Worm (Caenorhabditis elegans) whole organism, L1 larva: ENCODE data around the gene sucl-2.

Source experiments
- C04F5.9 ChIP-seq: sonication (generic microtip); optimal IDR thresholded peaks from 2 replicates; lab custom pipeline; 2016; ENCODE audit warnings: missing genetic modification characterization, missing compliant biosample characterization
- C16A3.4 ChIP-seq: fragments of 150-350 bp; optimal IDR thresholded peaks from 2 replicates; lab custom pipeline; 2014; ENCODE audit warnings: missing biosample characterization, missing genetic modification characterization
- C34B4.2 ChIP-seq: sonication (generic microtip); optimal IDR thresholded peaks from 2 replicates; lab custom pipeline; 2017; ENCODE audit warnings: mild to moderate bottlenecking, missing genetic modification characterization, missing compliant biosample characterization
- Y116A8C.19 ChIP-seq: sonication (generic microtip); optimal IDR thresholded peaks from 2 replicates; lab custom pipeline; 2016; ENCODE audit warnings: missing compliant biosample characterization, missing genetic modification characterization, borderline replicate concordance
- aly-2 ChIP-seq: fragments of 150-350 bp; optimal IDR thresholded peaks from 2 replicates; lab custom pipeline; 2014; ENCODE audit warnings: missing biosample characterization, missing genetic modification characterization
- dpl-1 ChIP-seq, 3 experiments: fragments of 150-350 bp in 2 of 3; sonication (generic microtip) in 1 of 3; optimal IDR thresholded peaks; 2 replicates each; lab custom pipeline; 2014 to 2017; ENCODE audit warnings: missing biosample characterization in 3 of 3, missing genetic modification characterization in 3 of 3, missing genetic modification reagents in 3 of 3
- dsc-1 ChIP-seq: sonication (generic microtip); optimal IDR thresholded peaks from 2 replicates; lab custom pipeline; 2016; ENCODE audit warnings: mild to moderate bottlenecking, missing genetic modification characterization, missing compliant biosample characterization
- efl-3 ChIP-seq: fragments of 200-800 bp; sonication (Bioruptor generic); optimal IDR thresholded peaks from 2 replicates; lab custom pipeline; 2018; ENCODE audit warnings: mild to moderate bottlenecking, missing genetic modification characterization, missing compliant biosample characterization
- egl-13 ChIP-seq: sonication (generic microtip); optimal IDR thresholded peaks from 2 replicates; lab custom pipeline; 2016; ENCODE audit warnings: missing genotype, missing genetic modification reagents, missing genetic modification characterization, missing compliant biosample characterization
- elt-2 ChIP-seq: sonication (generic microtip); optimal IDR thresholded peaks from 2 replicates; lab custom pipeline; 2016; ENCODE audit warnings: missing genetic modification characterization, mild to moderate bottlenecking, inconsistent platforms, missing compliant biosample characterization, missing genetic modification reagents
- ets-5 ChIP-seq: fragments of 200-800 bp; sonication (Bioruptor generic); IDR thresholded peaks from 2 replicates; pipeline ENCODE4 v1.3.6; 2022; ENCODE audit warnings: missing genetic modification characterization, missing compliant biosample characterization
- fkh-10 ChIP-seq: sonication (generic microtip); optimal IDR thresholded peaks from 2 replicates; lab custom pipeline; 2017; ENCODE audit warnings: missing biosample characterization, missing genetic modification reagents, missing genetic modification characterization
- fkh-4 ChIP-seq: sonication (generic microtip); optimal IDR thresholded peaks from 2 replicates; lab custom pipeline; 2016; ENCODE audit warnings: missing compliant biosample characterization, missing genetic modification characterization, borderline replicate concordance
- fkh-8 ChIP-seq: sonication (generic microtip); optimal IDR thresholded peaks from 2 replicates; lab custom pipeline; 2016; ENCODE audit warnings: mild to moderate bottlenecking, missing genetic modification characterization, missing compliant biosample characterization
- fos-1 ChIP-seq: fragments of 150-350 bp; optimal IDR thresholded peaks from 2 replicates; lab custom pipeline; 2014; ENCODE audit warnings: missing biosample characterization, missing genetic modification characterization
- hlh-17 ChIP-seq: fragments of 200-800 bp; sonication (Bioruptor generic); optimal IDR thresholded peaks from 2 replicates; lab custom pipeline; 2018; ENCODE audit warnings: missing genetic modification characterization, mild to moderate bottlenecking, missing compliant biosample characterization, moderate library complexity, borderline replicate concordance
- hlh-4 ChIP-seq: sonication (generic microtip); optimal IDR thresholded peaks from 2 replicates; lab custom pipeline; 2016; ENCODE audit warnings: mild to moderate bottlenecking, missing genetic modification characterization, missing compliant biosample characterization
- hpl-2 ChIP-seq: fragments of 150-350 bp; optimal IDR thresholded peaks from 2 replicates; lab custom pipeline; 2014; ENCODE audit warnings: missing biosample characterization, missing genetic modification reagents, missing genetic modification characterization
- irx-1 ChIP-seq: sonication (generic microtip); optimal IDR thresholded peaks from 2 replicates; lab custom pipeline; 2016; ENCODE audit warnings: missing genetic modification characterization, missing compliant biosample characterization
- lin-14 ChIP-seq: fragments of 200-800 bp; sonication (Bioruptor generic); optimal IDR thresholded peaks from 2 replicates; lab custom pipeline; 2018; ENCODE audit warnings: mild to moderate bottlenecking, missing genetic modification characterization, moderate library complexity, missing compliant biosample characterization
- lin-35 ChIP-seq, 2 experiments: fragments of 150-350 bp; optimal IDR thresholded peaks; 2 replicates each; lab custom pipeline; 2014; ENCODE audit warnings: missing biosample characterization in 2 of 2, missing genetic modification characterization in 2 of 2, missing genetic modification reagents in 2 of 2
- lir-3 ChIP-seq: sonication (generic microtip); optimal IDR thresholded peaks from 2 replicates; lab custom pipeline; 2016; ENCODE audit warnings: mild to moderate bottlenecking, missing genetic modification characterization, moderate library complexity, missing compliant biosample characterization; ENCODE audit not compliant: poor library complexity
- lsy-2 ChIP-seq, 2 experiments: fragments of 150-350 bp; optimal IDR thresholded peaks; 2 replicates each; lab custom pipeline; 2014; ENCODE audit warnings: missing biosample characterization in 2 of 2, missing genetic modification characterization in 2 of 2
- mef-2 ChIP-seq: fragments of 150-350 bp; optimal IDR thresholded peaks from 2 replicates; lab custom pipeline; 2014; ENCODE audit warnings: missing biosample characterization, missing genetic modification characterization
- mep-1 ChIP-seq: fragments of 150-350 bp; optimal IDR thresholded peaks from 2 replicates; lab custom pipeline; 2014; ENCODE audit warnings: missing biosample characterization, missing genetic modification characterization
- nhr-11 ChIP-seq: fragments of 150-350 bp; optimal IDR thresholded peaks from 2 replicates; lab custom pipeline; 2014; ENCODE audit warnings: missing biosample characterization, missing genetic modification characterization
- nhr-12 ChIP-seq: sonication (generic microtip); optimal IDR thresholded peaks from 2 replicates; lab custom pipeline; 2017; ENCODE audit warnings: missing biosample characterization, missing genetic modification characterization
- nhr-20 ChIP-seq: sonication (generic microtip); optimal IDR thresholded peaks from 2 replicates; lab custom pipeline; 2016; ENCODE audit warnings: mild to moderate bottlenecking, missing genetic modification characterization, missing compliant biosample characterization
- nhr-47 ChIP-seq: sonication (generic microtip); optimal IDR thresholded peaks from 2 replicates; lab custom pipeline; 2016; ENCODE audit warnings: mild to moderate bottlenecking, missing genetic modification characterization, moderate library complexity, missing compliant biosample characterization
- nhr-71 ChIP-seq: sonication (generic microtip); optimal IDR thresholded peaks from 2 replicates; lab custom pipeline; 2016; ENCODE audit warnings: mild to moderate bottlenecking, missing genetic modification characterization, moderate library complexity, missing compliant biosample characterization
- nhr-85 ChIP-seq: sonication (generic microtip); peaks from one replicate; lab custom pipeline; 2016; ENCODE audit warnings: missing genetic modification characterization, inconsistent platforms, missing compliant biosample characterization
- nhr-90 ChIP-seq: sonication (generic microtip); optimal IDR thresholded peaks from 2 replicates; lab custom pipeline; 2016; ENCODE audit warnings: mild to moderate bottlenecking, missing genetic modification characterization, missing compliant biosample characterization; ENCODE audit not compliant: poor library complexity
- pag-3 ChIP-seq: sonication (generic microtip); optimal IDR thresholded peaks from 2 replicates; lab custom pipeline; 2017; ENCODE audit warnings: missing genetic modification characterization, mild to moderate bottlenecking, missing compliant biosample characterization, antibody characterized with exemption, borderline replicate concordance; ENCODE audit not compliant: insufficient read depth
- rnt-1 ChIP-seq: sonication (generic microtip); optimal IDR thresholded peaks from 2 replicates; lab custom pipeline; 2016; ENCODE audit warnings: mild to moderate bottlenecking, missing genetic modification characterization, moderate library complexity, missing compliant biosample characterization
- swsn-7 ChIP-seq: sonication (generic microtip); optimal IDR thresholded peaks from 2 replicates; lab custom pipeline; 2016; ENCODE audit warnings: missing genetic modification characterization, missing compliant biosample characterization
- tlp-1 ChIP-seq: fragments of 150-350 bp; optimal IDR thresholded peaks from 2 replicates; lab custom pipeline; 2014; ENCODE audit warnings: missing biosample characterization, missing genetic modification characterization
- unc-62 ChIP-seq: fragments of 150-350 bp; optimal IDR thresholded peaks from 2 replicates; lab custom pipeline; 2014; ENCODE audit warnings: missing biosample characterization, missing genetic modification reagents, missing genetic modification characterization
- unc-86 ChIP-seq: sonication (generic microtip); optimal IDR thresholded peaks from 2 replicates; lab custom pipeline; 2016; ENCODE audit warnings: missing genetic modification characterization, missing compliant biosample characterization
- xbp-1 ChIP-seq: sonication (generic microtip); optimal IDR thresholded peaks from 2 replicates; lab custom pipeline; 2016; ENCODE audit warnings: missing genetic modification characterization, missing compliant biosample characterization
- ztf-4 ChIP-seq: fragments of 150-350 bp; optimal IDR thresholded peaks from 2 replicates; lab custom pipeline; 2014; ENCODE audit warnings: missing biosample characterization, missing genetic modification characterization

Gene sucl-2

DNA sequence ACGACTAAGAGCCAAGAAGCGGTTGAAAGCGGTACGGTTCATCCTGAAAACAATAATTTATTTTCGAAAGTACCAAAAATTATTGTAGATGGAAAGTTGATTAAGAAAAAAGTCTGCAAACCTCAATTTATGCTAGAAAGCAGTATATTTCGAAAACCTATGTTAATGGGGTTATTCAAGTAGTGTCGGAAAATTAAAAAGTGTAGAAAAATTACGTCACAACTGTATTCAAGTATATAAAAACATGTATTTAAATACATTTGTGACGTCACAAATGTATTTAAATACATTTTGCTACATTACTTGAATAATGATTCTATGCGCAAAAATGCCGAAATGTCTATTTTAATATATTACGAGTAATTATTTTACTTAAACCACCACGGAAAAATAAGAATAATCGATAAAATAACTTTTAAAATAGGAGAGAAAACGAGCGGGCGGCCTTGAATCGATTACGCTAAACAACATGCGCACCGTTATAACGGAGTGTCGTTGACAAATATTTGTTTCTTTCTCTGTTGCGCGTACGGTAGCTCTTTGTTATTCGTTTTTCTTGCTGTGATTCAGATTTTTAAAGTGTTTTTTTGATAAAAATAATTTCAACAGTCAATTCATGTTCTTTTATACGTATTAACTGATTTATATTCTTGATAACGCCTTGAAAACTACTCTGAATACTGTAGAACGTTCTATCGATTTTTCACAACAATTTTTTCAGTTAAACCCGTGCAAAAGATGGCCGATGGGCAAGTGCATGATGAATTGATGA is 9.5 kb upstream of the sucl-2 start, which contains the start of the genes F23H11.5 and bra-2 (continued):
- peak; percentile 9 for TF ChIP-seq lir-3 (tag; lab: Kevin White, UChicago)
- no peak for TF ChIP-seq lin-14 (GFP tag; lab: Kevin White, UChicago)
- TF ChIP-seq hpl-2 (GFP tag; lab: Kevin White, UChicago) = no peak
- no peak for TF ChIP-seq unc-62 (GFP tag; lab: Kevin White, UChicago)
- no peak for TF ChIP-seq nhr-90 (tag; lab: Kevin White, UChicago)
- TF ChIP-seq nhr-20 (tag; lab: Kevin White, UChicago) = peak; percentile 1
- TF ChIP-seq lin-35 (GFP tag; optimal IDR thresholded peaks at IDR 0.05; lab: Kevin White, UChicago) = peak; percentile 33 to 41
- no peak for TF ChIP-seq efl-3 (GFP tag; lab: Kevin White, UChicago)
- TF ChIP-seq C04F5.9 = no peak
- TF ChIP-seq fkh-4 = no peak
- TF ChIP-seq unc-86 (tag; lab: Kevin White, UChicago) = no peak
- TF ChIP-seq nhr-71 (tag; lab: Kevin White, UChicago) = peak; percentile 34
- no peak for TF ChIP-seq fkh-8 (tag; lab: Kevin White, UChicago)
- no peak for TF ChIP-seq Y116A8C.19
- no peak for TF ChIP-seq mep-1 (tag; lab: Kevin White, UChicago)
- TF ChIP-seq dpl-1 (GFP tag; optimal IDR thresholded peaks at IDR 0.05; lab: Kevin White, UChicago) = peak in 2 of 3 experiments; percentile 27 to 43
- no peak for TF ChIP-seq nhr-11 (tag; lab: Kevin White, UChicago)
- no peak for TF ChIP-seq mef-2
- TF ChIP-seq C34B4.2 = no peak
- TF ChIP-seq ets-5 (GFP tag; lab: Robert Waterston, UW) = no peak
- no peak for TF ChIP-seq fos-1 (tag; lab: Kevin White, UChicago)
- no peak for TF ChIP-seq nhr-12
- no peak for TF ChIP-seq hlh-4 (tag; lab: Kevin White, UChicago)
- no peak for TF ChIP-seq ztf-4 (tag; lab: Kevin White, UChicago)
- TF ChIP-seq xbp-1 (tag; lab: Kevin White, UChicago) = no peak
- TF ChIP-seq pag-3 (tag; lab: Kevin White, UChicago) = no peak
- TF ChIP-seq swsn-7 (tag; lab: Kevin White, UChicago) = peak; percentile 5
- TF ChIP-seq irx-1 = no peak
- no peak for TF ChIP-seq tlp-1 (tag; lab: Kevin White, UChicago)
- TF ChIP-seq hlh-17 (GFP tag; lab: Kevin White, UChicago) = no peak
- no peak for TF ChIP-seq fkh-10 (GFP tag; lab: Kevin White, UChicago)
- no peak for TF ChIP-seq egl-13
- TF ChIP-seq dsc-1 (tag; lab: Kevin White, UChicago) = no peak
- TF ChIP-seq elt-2 (tag; lab: Kevin White, UChicago) = no peak
- TF ChIP-seq C16A3.4 = peak; percentile 48

DNA sequence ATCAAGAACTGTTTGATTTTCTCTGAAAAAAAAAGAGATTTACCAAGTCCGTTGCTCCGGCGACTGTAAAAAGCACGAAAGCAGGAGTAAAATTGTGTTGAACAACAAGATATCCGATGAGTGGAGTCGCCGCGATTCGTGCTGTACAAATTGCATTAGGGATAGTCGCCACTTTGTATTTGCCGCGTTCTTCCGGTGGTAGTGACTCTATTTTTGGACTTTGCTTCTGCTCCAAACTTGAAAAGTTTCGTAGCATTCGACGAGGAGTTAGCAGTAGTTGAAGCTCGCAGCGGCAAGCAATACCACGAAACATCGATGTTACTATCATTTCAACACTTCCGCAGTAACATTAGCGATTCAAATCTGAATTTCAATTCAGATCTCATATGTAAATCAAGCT is 8.3 kb upstream of the sucl-2 start, which contains the start of gene crls-1:
TSS of gene crls-1 (minus strand) at position 363 of the 400 bp plus-strand sequence.
- TF ChIP-seq nhr-85 = peak; percentile 14
- TF ChIP-seq aly-2 (tag; lab: Kevin White, UChicago) = no peak
- TF ChIP-seq nhr-47 (tag; lab: Kevin White, UChicago) = peak; percentile 3
- TF ChIP-seq unc-86 (tag; lab: Kevin White, UChicago) = no peak
- TF ChIP-seq nhr-90 (tag; lab: Kevin White, UChicago) = no peak
- peak in 1 of 2 experiments; percentile 4 for TF ChIP-seq lsy-2 (tag; optimal IDR thresholded peaks at IDR 0.05; lab: Kevin White, UChicago)
- TF ChIP-seq rnt-1 (tag; lab: Kevin White, UChicago) = peak; percentile 7
